Fruit fly (Drosophila melanogaster) whole organism, embryonic: ENCODE measurements around the gene CG11294.

ENCODE experiments used
- Atf3 ChIP-seq: fragments of 200-800 bp; sonication (Bioruptor generic); optimal IDR thresholded peaks from 3 replicates; lab custom pipeline; 2016; ENCODE audit warnings: missing biosample characterization, missing genetic modification characterization
- CG11398 ChIP-seq: fragments of 200-800 bp; sonication (Bioruptor generic); optimal IDR thresholded peaks from 2 replicates; lab custom pipeline; 2016; ENCODE audit warnings: missing biosample characterization, missing genetic modification characterization
- CG1529 ChIP-seq: fragments of 200-800 bp; sonication (Bioruptor generic); optimal IDR thresholded peaks from 3 replicates; lab custom pipeline; 2018; ENCODE audit warnings: missing biosample characterization, missing genetic modification characterization
- CG15514 ChIP-seq: fragments of 200-800 bp; sonication (Bioruptor generic); optimal IDR thresholded peaks from 3 replicates; lab custom pipeline; 2017; ENCODE audit warnings: missing biosample characterization, missing genetic modification characterization, mild to moderate bottlenecking, moderate library complexity, missing genetic modification reagents
- CG1647 ChIP-seq: fragments of 200-800 bp; sonication (Bioruptor generic); optimal IDR thresholded peaks from 3 replicates; lab custom pipeline; 2016; ENCODE audit warnings: missing biosample characterization, missing genetic modification characterization
- CG16813 ChIP-seq: fragments of 200-800 bp; sonication (Bioruptor generic); IDR thresholded peaks from 3 replicates; pipeline ENCODE4 v1.3.6; 2022; ENCODE audit warnings: missing biosample characterization, missing genetic modification characterization; ENCODE audit not compliant: partially characterized antibody
- CG18476 ChIP-seq: fragments of 200-800 bp; sonication (Bioruptor generic); optimal IDR thresholded peaks from 2 replicates; lab custom pipeline; 2016; ENCODE audit warnings: missing biosample characterization, mild to moderate bottlenecking, missing genetic modification characterization
- CG2129 ChIP-seq: fragments of 200-800 bp; sonication (Bioruptor generic); IDR thresholded peaks from 2 replicates; pipeline ENCODE4 v1.3.6; 2022; ENCODE audit warnings: missing biosample characterization, missing genetic modification characterization; ENCODE audit not compliant: partially characterized antibody
- CG3407 ChIP-seq: fragments of 200-800 bp; sonication (Bioruptor generic); optimal IDR thresholded peaks from 2 replicates; lab custom pipeline; 2018; ENCODE audit warnings: missing biosample characterization, mild to moderate bottlenecking, missing genetic modification characterization
- CG3726 ChIP-seq: fragments of 200-800 bp; sonication (Bioruptor generic); IDR thresholded peaks from 3 replicates; pipeline ENCODE4, ENCODE4 v1.3.6; 2022; ENCODE audit warnings: missing biosample characterization, missing genetic modification characterization
- CG4282 ChIP-seq: fragments of 200-800 bp; sonication (Bioruptor generic); optimal IDR thresholded peaks from 2 replicates; lab custom pipeline; 2016; ENCODE audit warnings: missing biosample characterization, missing genetic modification characterization
- CG5180 ChIP-seq: fragments of 200-800 bp; sonication (Bioruptor generic); optimal IDR thresholded peaks from 3 replicates; lab custom pipeline; 2017; ENCODE audit warnings: missing biosample characterization, missing genetic modification characterization, mild to moderate bottlenecking, moderate library complexity, missing genetic modification reagents
- CG5245 ChIP-seq: fragments of 200-800 bp; sonication (Bioruptor generic); optimal IDR thresholded peaks from 3 replicates; lab custom pipeline; 2016; ENCODE audit warnings: missing biosample characterization, missing genetic modification characterization
- CG5953 ChIP-seq: fragments of 200-800 bp; sonication (Bioruptor generic); IDR thresholded peaks from 2 replicates; pipeline ENCODE4 v1.3.6; 2022; ENCODE audit warnings: missing biosample characterization, missing genetic modification characterization
- CG6254 ChIP-seq: fragments of 200-800 bp; sonication (Bioruptor generic); optimal IDR thresholded peaks from 3 replicates; lab custom pipeline; 2017; ENCODE audit warnings: mild to moderate bottlenecking, missing biosample characterization, missing genetic modification reagents, missing genetic modification characterization
- CG6813 ChIP-seq: fragments of 200-800 bp; sonication (Bioruptor generic); optimal IDR thresholded peaks from 2 replicates; lab custom pipeline; 2017; ENCODE audit warnings: missing biosample characterization, missing genetic modification characterization, mild to moderate bottlenecking, moderate library complexity, missing genetic modification reagents
- CG7271 ChIP-seq: fragments of 200-800 bp; sonication (Bioruptor generic); optimal IDR thresholded peaks from 2 replicates; lab custom pipeline; 2018; ENCODE audit warnings: missing biosample characterization, mild to moderate bottlenecking, missing genetic modification characterization, moderate library complexity
- CG8281 ChIP-seq: fragments of 200-800 bp; sonication (Bioruptor generic); optimal IDR thresholded peaks from 2 replicates; lab custom pipeline; 2018; ENCODE audit warnings: missing biosample characterization, mild to moderate bottlenecking, missing genetic modification characterization, moderate library complexity
- CG9797 ChIP-seq: fragments of 200-800 bp; sonication (Bioruptor generic); optimal IDR thresholded peaks from 3 replicates; lab custom pipeline; 2018; ENCODE audit warnings: missing biosample characterization, mild to moderate bottlenecking, missing genetic modification characterization
- CHES-1-like ChIP-seq: fragments of 200-800 bp; sonication (Bioruptor generic); optimal IDR thresholded peaks from 2 replicates; lab custom pipeline; 2016; ENCODE audit warnings: missing biosample characterization, missing genetic modification characterization
- D ChIP-seq, 2 experiments: fragments of 200-800 bp in 1 of 2; fragments of >200 bp in 1 of 2; sonication (Bioruptor generic) in 1 of 2; optimal IDR thresholded peaks; 2 replicates in 1 of 2; 3 replicates in 1 of 2; lab custom pipeline; 2017; ENCODE audit warnings: mild to moderate bottlenecking in 1 of 2, missing biosample characterization in 1 of 2, missing genetic modification characterization in 1 of 2, missing genetic modification reagents in 1 of 2
- Dad ChIP-seq: fragments of 200-800 bp; sonication (Bioruptor generic); optimal IDR thresholded peaks from 3 replicates; lab custom pipeline; 2016; ENCODE audit warnings: missing biosample characterization, missing genetic modification characterization
- Dp ChIP-seq: fragments of 200-800 bp; sonication (Bioruptor generic); optimal IDR thresholded peaks from 2 replicates; lab custom pipeline; 2018; ENCODE audit warnings: missing biosample characterization, mild to moderate bottlenecking, missing genetic modification characterization, moderate library complexity
- Gsc ChIP-seq: fragments of 200-800 bp; sonication (Bioruptor generic); IDR thresholded peaks from 2 replicates; pipeline ENCODE4 v1.3.6; 2022; ENCODE audit warnings: missing biosample characterization, missing genetic modification characterization
- H2.0 ChIP-seq: fragments of 200-800 bp; sonication (Bioruptor generic); IDR thresholded peaks from 2 replicates; pipeline ENCODE4 v1.3.6; 2022; ENCODE audit warnings: missing biosample characterization, missing genetic modification characterization
- Lpt ChIP-seq: fragments of >200 bp; optimal IDR thresholded peaks from 2 replicates; lab custom pipeline; 2018; ENCODE audit warnings: missing biosample characterization, missing genetic modification characterization
- MBD-R2 ChIP-seq: fragments of 200-800 bp; sonication (Bioruptor generic); IDR thresholded peaks from 2 replicates; pipeline ENCODE4 v1.3.6; 2022; ENCODE audit warnings: missing biosample characterization, missing genetic modification characterization
- Ptx1 ChIP-seq: fragments of 200-800 bp; sonication (Bioruptor generic); IDR thresholded peaks from 2 replicates; pipeline ENCODE4 v1.3.6; 2022; ENCODE audit warnings: missing biosample characterization, missing genetic modification characterization
- TFAM ChIP-seq: fragments of 200-800 bp; sonication (Bioruptor generic); optimal IDR thresholded peaks from 2 replicates; lab custom pipeline; 2017; ENCODE audit warnings: missing biosample characterization, missing genetic modification characterization, inconsistent platforms
- Trl ChIP-seq, 3 experiments: fragments of >200 bp in 2 of 3; fragments of 200-800 bp in 1 of 3; sonication (Bioruptor generic) in 1 of 3; optimal IDR thresholded peaks; 2 replicates in 1 of 3; 3 replicates in 2 of 3; lab custom pipeline; 2016 to 2017; ENCODE audit warnings: missing biosample characterization in 1 of 3, missing genetic modification characterization in 1 of 3
- abd-A ChIP-seq: fragments of 200-800 bp; sonication (Bioruptor generic); optimal IDR thresholded peaks from 3 replicates; lab custom pipeline; 2019; ENCODE audit warnings: missing biosample characterization, mild to moderate bottlenecking, missing genetic modification characterization, moderate library complexity
- ac ChIP-seq: fragments of 200-800 bp; sonication (Bioruptor generic); optimal IDR thresholded peaks from 3 replicates; lab custom pipeline; 2017; ENCODE audit warnings: missing biosample characterization, mild to moderate bottlenecking, missing genetic modification characterization
- al ChIP-seq: fragments of 200-800 bp; sonication (Bioruptor generic); IDR thresholded peaks from 2 replicates; pipeline ENCODE4 v1.3.6; 2022; ENCODE audit warnings: missing biosample characterization, missing genetic modification characterization
- ato ChIP-seq: fragments of 200-800 bp; sonication (Bioruptor generic); IDR thresholded peaks from 2 replicates; pipeline ENCODE4 v1.3.6; 2022; ENCODE audit warnings: missing biosample characterization, missing genetic modification characterization; ENCODE audit not compliant: partially characterized antibody
- fd102C ChIP-seq: fragments of 200-800 bp; sonication (Bioruptor generic); optimal IDR thresholded peaks from 2 replicates; lab custom pipeline; 2018; ENCODE audit warnings: missing biosample characterization, mild to moderate bottlenecking, missing genetic modification characterization, moderate library complexity
- fd64A ChIP-seq: fragments of 200-800 bp; sonication (Bioruptor generic); optimal IDR thresholded peaks from 3 replicates; lab custom pipeline; 2018; ENCODE audit warnings: missing biosample characterization, mild to moderate bottlenecking, missing genetic modification characterization
- gro ChIP-seq: fragments of 200-800 bp; sonication (Bioruptor generic); optimal IDR thresholded peaks from 2 replicates; lab custom pipeline; 2016; ENCODE audit warnings: missing biosample characterization, missing genetic modification characterization
- lola ChIP-seq, 3 experiments: fragments of >200 bp in 2 of 3; fragments of 200-800 bp in 1 of 3; sonication (Bioruptor generic) in 1 of 3; optimal IDR thresholded peaks; 2 replicates each; lab custom pipeline; 2017 to 2019; ENCODE audit warnings: missing biosample characterization in 3 of 3, missing genetic modification characterization in 3 of 3, mild to moderate bottlenecking in 1 of 3, moderate library complexity in 1 of 3
- nom ChIP-seq: fragments of 200-800 bp; sonication (Bioruptor generic); optimal IDR thresholded peaks from 2 replicates; lab custom pipeline; 2017; ENCODE audit warnings: missing biosample characterization, missing genetic modification characterization, mild to moderate bottlenecking, moderate library complexity, missing genetic modification reagents
- peb ChIP-seq: fragments of 200-800 bp; sonication (Bioruptor generic); IDR thresholded peaks from 2 replicates; pipeline ENCODE4 v1.3.6; 2022; ENCODE audit warnings: missing biosample characterization, missing genetic modification characterization
- pita ChIP-seq: fragments of 200-800 bp; sonication (Bioruptor generic); optimal IDR thresholded peaks from 2 replicates; lab custom pipeline; 2017; ENCODE audit warnings: missing biosample characterization, mild to moderate bottlenecking, missing genetic modification characterization
- psq ChIP-seq: fragments of 200-800 bp; sonication (Bioruptor generic); optimal IDR thresholded peaks from 2 replicates; lab custom pipeline; 2017; ENCODE audit warnings: missing biosample characterization, missing genetic modification characterization
- pum ChIP-seq: fragments of 200-800 bp; sonication (Bioruptor generic); optimal IDR thresholded peaks from 2 replicates; lab custom pipeline; 2016; ENCODE audit warnings: missing biosample characterization, missing genetic modification characterization
- ranshi ChIP-seq: fragments of 200-800 bp; sonication (Bioruptor generic); IDR thresholded peaks from 2 replicates; pipeline ENCODE4 v1.3.6; 2022; ENCODE audit warnings: missing biosample characterization, missing genetic modification characterization
- scrt ChIP-seq: fragments of 200-800 bp; sonication (Bioruptor generic); optimal IDR thresholded peaks from 2 replicates; lab custom pipeline; 2018; ENCODE audit warnings: missing biosample characterization, mild to moderate bottlenecking, missing genetic modification characterization, moderate library complexity
- sd ChIP-seq: fragments of 200-800 bp; sonication (Bioruptor generic); optimal IDR thresholded peaks from 3 replicates; lab custom pipeline; 2018; ENCODE audit warnings: missing biosample characterization, mild to moderate bottlenecking, missing genetic modification characterization, moderate library complexity
- sug ChIP-seq: fragments of 200-800 bp; optimal IDR thresholded peaks from 2 replicates; lab custom pipeline; 2019; ENCODE audit warnings: missing biosample characterization, mild to moderate bottlenecking, missing genetic modification characterization, moderate library complexity
- twi ChIP-seq: fragments of 200-800 bp; optimal IDR thresholded peaks from 2 replicates; lab custom pipeline; 2019; ENCODE audit warnings: missing biosample characterization, mild to moderate bottlenecking, missing genetic modification characterization, moderate library complexity
- tx ChIP-seq: fragments of 200-800 bp; sonication (Bioruptor generic); optimal IDR thresholded peaks from 2 replicates; lab custom pipeline; 2016; ENCODE audit warnings: missing biosample characterization, missing genetic modification characterization
- unpg ChIP-seq: fragments of 200-800 bp; sonication (Bioruptor generic); optimal IDR thresholded peaks from 3 replicates; lab custom pipeline; 2018; ENCODE audit warnings: missing biosample characterization, mild to moderate bottlenecking, missing genetic modification characterization, moderate library complexity

The CG11294 gene

DNA sequence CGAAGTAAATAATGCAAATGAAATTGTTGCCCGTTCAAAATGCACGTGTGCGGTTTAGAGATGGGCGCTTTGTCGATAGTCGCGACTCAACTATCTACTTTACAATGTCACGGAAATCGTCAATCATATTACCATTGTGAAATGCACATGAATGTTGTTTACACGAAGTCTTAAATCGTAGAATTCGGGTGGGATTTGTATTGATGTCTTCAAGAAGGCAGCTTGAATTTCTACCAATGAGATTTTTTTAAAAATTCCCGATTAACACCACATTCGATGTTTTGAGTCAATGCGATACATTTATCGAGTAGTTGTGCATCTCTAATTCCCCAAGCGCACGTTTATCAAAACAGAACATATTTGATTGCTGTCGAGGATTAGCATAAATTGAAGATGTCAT is 26.8 kb upstream of the CG11294 start, which contains the start of gene CG1789 (continued):
- TF ChIP-seq sd = no peak
- TF ChIP-seq peb = no peak
- no peak for TF ChIP-seq CG18476 (GFP tag; lab: Kevin White, UChicago)
- no peak for TF ChIP-seq Lpt
- no peak for TF ChIP-seq pita (GFP tag; lab: Kevin White, UChicago)
- TF ChIP-seq CG4282 (GFP tag; lab: Kevin White, UChicago) = no peak
- no peak for TF ChIP-seq psq
- no peak for TF ChIP-seq Gsc (GFP tag; lab: Robert Waterston, UW)
- peak; percentile 86 for TF ChIP-seq CG16813 (GFP tag; lab: Robert Waterston, UW)
- no peak for TF ChIP-seq CG1529 (GFP tag; lab: Kevin White, UChicago)
- no peak for TF ChIP-seq fd102C
- TF ChIP-seq twi = peak; percentile 2
- TF ChIP-seq CG8281 = no peak
- no peak for TF ChIP-seq gro (GFP tag; lab: Kevin White, UChicago)
- TF ChIP-seq Trl (optimal IDR thresholded peaks at IDR 0.05; lab: Kevin White, UChicago) = no peak
- peak; percentile 50 for TF ChIP-seq Trl (GFP tag; optimal IDR thresholded peaks at IDR 0.05; lab: Kevin White, UChicago)
- TF ChIP-seq CG3407 = no peak
- TF ChIP-seq CG11398 (GFP tag; lab: Kevin White, UChicago) = no peak
- peak; percentile 25 for TF ChIP-seq pum (GFP tag; lab: Kevin White, UChicago)
- no peak for TF ChIP-seq ranshi
- peak; percentile 89 for TF ChIP-seq CG2129 (GFP tag; lab: Robert Waterston, UW)
- TF ChIP-seq CG15514 (GFP tag; lab: Kevin White, UChicago) = peak; percentile 46
- no peak for TF ChIP-seq H2.0
- TF ChIP-seq CG7271 (tag; lab: Kevin White, UChicago) = no peak
- TF ChIP-seq Dp = peak; percentile 61
- peak; percentile 6 for TF ChIP-seq CHES-1-like
- TF ChIP-seq sug = peak; percentile 58
- no peak for TF ChIP-seq Dad (GFP tag; lab: Kevin White, UChicago)
- TF ChIP-seq CG5245 = no peak
- TF ChIP-seq nom (GFP tag; lab: Kevin White, UChicago) = no peak
- peak; percentile 40 for TF ChIP-seq CG9797 (GFP tag; lab: Kevin White, UChicago)
- TF ChIP-seq TFAM (GFP tag; lab: Kevin White, UChicago) = no peak
- TF ChIP-seq CG5953 = no peak
- peak in 1 of 3 experiments; percentile 20 for TF ChIP-seq lola (GFP tag; optimal IDR thresholded peaks at IDR 0.05; lab: Kevin White, UChicago)
- peak; percentile 37; the same call in 1 of the 2 replicates for TF ChIP-seq Ptx1 (GFP tag; lab: Robert Waterston, UW)
- TF ChIP-seq unpg (GFP tag; lab: Kevin White, UChicago) = no peak
- no peak for TF ChIP-seq CG1647
- peak; percentile 79 for TF ChIP-seq ato (GFP tag; lab: Robert Waterston, UW)
- no peak for TF ChIP-seq fd64A (GFP tag; lab: Kevin White, UChicago)
- no peak for TF ChIP-seq CG5180
- TF ChIP-seq al (GFP tag; lab: Robert Waterston, UW) = no peak
- no peak for TF ChIP-seq Atf3 (GFP tag; lab: Kevin White, UChicago)
- no peak for TF ChIP-seq tx (GFP tag; lab: Kevin White, UChicago)
- no peak for TF ChIP-seq CG6813 (GFP tag; lab: Kevin White, UChicago)
- TF ChIP-seq D (optimal IDR thresholded peaks at IDR 0.05; lab: Kevin White, UChicago) = no peak
- TF ChIP-seq D (GFP tag; optimal IDR thresholded peaks at IDR 0.05; lab: Kevin White, UChicago) = no peak
- TF ChIP-seq CG6254 (GFP tag; lab: Kevin White, UChicago) = no peak
- no peak for TF ChIP-seq ac
- no peak for TF ChIP-seq abd-A
- peak; percentile 75 for TF ChIP-seq MBD-R2 (GFP tag; lab: Robert Waterston, UW)
- no peak for TF ChIP-seq scrt (GFP tag; lab: Kevin White, UChicago)
- TF ChIP-seq CG3726 (GFP tag; lab: Robert Waterston, UW) = no peak
